Worm (Caenorhabditis elegans) whole organism, mixed stage, embryonic: Measurements from ENCODE around the gene dap-3.

Experiments used
- blmp-1 ChIP-seq: fragments of 150-350 bp; optimal IDR thresholded peaks from 2 replicates; lab custom pipeline; 2014; ENCODE audit warnings: missing biosample characterization, missing genetic modification characterization
- ces-1 ChIP-seq: fragments of 150-350 bp; optimal IDR thresholded peaks from 2 replicates; lab custom pipeline; 2014; ENCODE audit warnings: missing biosample characterization, missing genetic modification reagents, missing genetic modification characterization
- mab-5 ChIP-seq: fragments of 150-350 bp; optimal IDR thresholded peaks from 2 replicates; lab custom pipeline; 2014; ENCODE audit warnings: missing biosample characterization, missing genetic modification characterization
- nhr-76 ChIP-seq: sonication (generic microtip); optimal IDR thresholded peaks from 2 replicates; lab custom pipeline; 2017; ENCODE audit warnings: missing biosample characterization, missing genetic modification characterization
- sptf-1 ChIP-seq: sonication (generic microtip); optimal IDR thresholded peaks from 2 replicates; lab custom pipeline; 2017; ENCODE audit warnings: mild to moderate bottlenecking, missing genetic modification characterization, moderate library complexity, missing compliant biosample characterization
- tbx-8 ChIP-seq: fragments of 200-800 bp; sonication (Bioruptor generic); optimal IDR thresholded peaks from 2 replicates; lab custom pipeline; 2018; ENCODE audit warnings: mild to moderate bottlenecking, missing genetic modification characterization, moderate library complexity, missing compliant biosample characterization
- unc-62 ChIP-seq: fragments of 150-350 bp; optimal IDR thresholded peaks from 2 replicates; lab custom pipeline; 2014; ENCODE audit warnings: missing biosample characterization, missing genetic modification reagents, missing genetic modification characterization
- ztf-11 ChIP-seq: fragments of 150-350 bp; optimal IDR thresholded peaks from 2 replicates; lab custom pipeline; 2014; ENCODE audit warnings: missing biosample characterization, missing genetic modification characterization

DNA sequence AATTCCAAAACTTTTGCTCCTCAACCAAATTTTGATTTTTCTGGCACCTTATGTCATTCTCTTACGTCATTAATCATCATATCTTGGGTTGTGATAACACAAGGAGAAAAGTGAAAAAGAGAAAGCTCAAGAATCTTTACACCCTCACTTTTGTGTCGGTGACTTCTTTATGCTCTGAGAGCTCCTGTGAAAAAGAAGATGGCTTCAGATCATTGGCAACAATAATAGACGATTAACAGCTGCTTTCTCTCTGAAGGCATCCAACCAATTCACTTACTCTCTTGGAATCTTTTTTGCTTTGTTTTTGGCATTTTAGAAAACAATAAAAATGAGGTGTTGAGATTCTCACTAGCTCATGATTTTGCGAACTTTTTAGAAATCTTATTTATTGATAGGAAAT lies 11.4 kb upstream of the dap-3 start:
- no peak for TF ChIP-seq ztf-11 (tag; lab: Kevin White, UChicago)
- no peak for TF ChIP-seq tbx-8 (GFP tag; lab: Kevin White, UChicago)
- TF ChIP-seq mab-5 (tag; lab: Kevin White, UChicago): no peak
- TF ChIP-seq sptf-1 (tag; lab: Kevin White, UChicago): no peak
- no peak for TF ChIP-seq unc-62 (GFP tag; lab: Kevin White, UChicago)
- TF ChIP-seq ces-1: no peak
- no peak for TF ChIP-seq nhr-76 (tag; lab: Kevin White, UChicago)
- TF ChIP-seq blmp-1 (tag; lab: Kevin White, UChicago): no peak
